Fruit fly (Drosophila melanogaster) whole organism, embryonic: Measurements from ENCODE around the gene Arp3.
A peak's percentile ranks its signal among the peaks of the same experiment; 100 is the strongest.

ENCODE experiments used
- BEAF-32 ChIP-seq: fragments of 200-800 bp; sonication (Bioruptor generic); optimal IDR thresholded peaks from 3 replicates; lab custom pipeline; 2017; ENCODE audit warnings: missing biosample characterization, missing genetic modification characterization, mild to moderate bottlenecking, moderate library complexity, missing genetic modification reagents
- CG13287 ChIP-seq: fragments of 200-800 bp; sonication (Bioruptor generic); IDR thresholded peaks from 2 replicates; pipeline ENCODE4 v1.3.6; 2022; ENCODE audit warnings: missing biosample characterization, missing genetic modification characterization; ENCODE audit not compliant: partially characterized antibody
- CG13775 ChIP-seq: fragments of 200-800 bp; sonication (Bioruptor generic); optimal IDR thresholded peaks from 3 replicates; lab custom pipeline; 2017; ENCODE audit warnings: missing biosample characterization, mild to moderate bottlenecking, missing genetic modification characterization
- CG15514 ChIP-seq: fragments of 200-800 bp; sonication (Bioruptor generic); optimal IDR thresholded peaks from 3 replicates; lab custom pipeline; 2017; ENCODE audit warnings: missing biosample characterization, missing genetic modification characterization, mild to moderate bottlenecking, moderate library complexity, missing genetic modification reagents
- CG17359 ChIP-seq: fragments of 200-800 bp; sonication (Bioruptor generic); optimal IDR thresholded peaks from 3 replicates; lab custom pipeline; 2018; ENCODE audit warnings: missing biosample characterization, mild to moderate bottlenecking, missing genetic modification characterization, moderate library complexity
- CG17829 ChIP-seq: fragments of 200-800 bp; optimal IDR thresholded peaks from 2 replicates; lab custom pipeline; 2019; ENCODE audit warnings: missing biosample characterization, mild to moderate bottlenecking, missing genetic modification characterization, moderate library complexity
- CG18011 ChIP-seq: fragments of 200-800 bp; sonication (Bioruptor generic); optimal IDR thresholded peaks from 2 replicates; lab custom pipeline; 2017; ENCODE audit warnings: missing biosample characterization, missing genetic modification characterization, mild to moderate bottlenecking, moderate library complexity, missing genotype
- CG18599 ChIP-seq: fragments of 200-800 bp; sonication (Bioruptor generic); optimal IDR thresholded peaks from 3 replicates; lab custom pipeline; 2017; ENCODE audit warnings: missing biosample characterization, missing genetic modification characterization, mild to moderate bottlenecking, moderate library complexity, missing genetic modification reagents
- CG18764 ChIP-seq: fragments of 200-800 bp; sonication (Bioruptor generic); optimal IDR thresholded peaks from 3 replicates; lab custom pipeline; 2016; ENCODE audit warnings: missing biosample characterization, missing genetic modification characterization
- CG32767 ChIP-seq: fragments of 200-800 bp; sonication (Bioruptor generic); IDR thresholded peaks from 2 replicates; pipeline ENCODE4 v1.3.6; 2022; ENCODE audit warnings: missing biosample characterization, missing genetic modification characterization
- CG42726 ChIP-seq: fragments of 200-800 bp; sonication (Bioruptor generic); IDR thresholded peaks from 2 replicates; pipeline ENCODE4 v1.3.6; 2022; ENCODE audit warnings: missing biosample characterization, missing genetic modification characterization; ENCODE audit not compliant: partially characterized antibody
- CG6765 ChIP-seq: fragments of 200-800 bp; sonication (Bioruptor generic); optimal IDR thresholded peaks from 3 replicates; lab custom pipeline; 2017; ENCODE audit warnings: missing biosample characterization, mild to moderate bottlenecking, missing genetic modification characterization
- CG6791 ChIP-seq: fragments of 200-800 bp; sonication (Bioruptor generic); IDR thresholded peaks from 3 replicates; pipeline ENCODE4 v1.3.6; 2022; ENCODE audit warnings: missing biosample characterization, missing genetic modification characterization; ENCODE audit not compliant: partially characterized antibody
- CG7372 ChIP-seq: fragments of 200-800 bp; sonication (Bioruptor generic); IDR thresholded peaks from 2 replicates; pipeline ENCODE4 v1.3.6; 2022; ENCODE audit warnings: missing biosample characterization, missing genetic modification characterization
- CG7963 ChIP-seq: fragments of 200-800 bp; sonication (Bioruptor generic); IDR thresholded peaks from 3 replicates; pipeline ENCODE4 v1.3.6; 2022; ENCODE audit warnings: missing biosample characterization, missing genetic modification characterization; ENCODE audit not compliant: partially characterized antibody
- CG8478 ChIP-seq: fragments of >200 bp; optimal IDR thresholded peaks from 2 replicates; lab custom pipeline; 2018
- Eip74EF ChIP-seq, 2 experiments: fragments of 200-800 bp in 1 of 2; fragments of >200 bp in 1 of 2; sonication (Bioruptor generic) in 1 of 2; optimal IDR thresholded peaks; 2 replicates each; lab custom pipeline; 2017 to 2019; ENCODE audit warnings: missing biosample characterization in 2 of 2, missing genetic modification characterization in 2 of 2, mild to moderate bottlenecking in 1 of 2, moderate library complexity in 1 of 2
- Ets97D ChIP-seq: fragments of 200-800 bp; sonication (Bioruptor generic); optimal IDR thresholded peaks from 3 replicates; lab custom pipeline; 2016; ENCODE audit warnings: missing biosample characterization, missing genetic modification characterization
- Fer3 ChIP-seq: fragments of 200-800 bp; sonication (Bioruptor generic); optimal IDR thresholded peaks from 2 replicates; lab custom pipeline; 2018; ENCODE audit warnings: missing biosample characterization, mild to moderate bottlenecking, missing genetic modification characterization, moderate library complexity
- Jarid2 ChIP-seq: fragments of 200-800 bp; sonication (Bioruptor generic); optimal IDR thresholded peaks from 3 replicates; lab custom pipeline; 2017; ENCODE audit warnings: mild to moderate bottlenecking, missing biosample characterization, missing genetic modification reagents, missing genetic modification characterization
- Lhr ChIP-seq: fragments of 200-800 bp; sonication (Bioruptor generic); optimal IDR thresholded peaks from 3 replicates; lab custom pipeline; 2017; ENCODE audit warnings: mild to moderate bottlenecking, missing biosample characterization, missing genetic modification reagents, missing genetic modification characterization
- Lpt ChIP-seq: fragments of >200 bp; optimal IDR thresholded peaks from 2 replicates; lab custom pipeline; 2018; ENCODE audit warnings: missing biosample characterization, missing genetic modification characterization
- Mes4 ChIP-seq: fragments of 200-800 bp; sonication (Bioruptor generic); optimal IDR thresholded peaks from 2 replicates; lab custom pipeline; 2016; ENCODE audit warnings: missing biosample characterization, missing genetic modification characterization
- Opbp ChIP-seq: fragments of 200-800 bp; sonication (Bioruptor generic); IDR thresholded peaks from 3 replicates; pipeline ENCODE4 v1.3.6; 2022; ENCODE audit warnings: missing biosample characterization, missing genetic modification characterization; ENCODE audit not compliant: partially characterized antibody
- PHDP ChIP-seq: fragments of 200-800 bp; sonication (Bioruptor generic); optimal IDR thresholded peaks from 3 replicates; lab custom pipeline; 2018; ENCODE audit warnings: missing biosample characterization, mild to moderate bottlenecking, missing genetic modification characterization, moderate library complexity
- Six4 ChIP-seq: fragments of 200-800 bp; sonication (Bioruptor generic); optimal IDR thresholded peaks from 2 replicates; lab custom pipeline; 2016; ENCODE audit warnings: missing biosample characterization, missing genetic modification characterization
- amos ChIP-seq: fragments of 200-800 bp; sonication (Bioruptor generic); IDR thresholded peaks from 2 replicates; pipeline ENCODE4 v1.3.6; 2022; ENCODE audit warnings: missing biosample characterization, missing genetic modification characterization; ENCODE audit not compliant: partially characterized antibody
- cato ChIP-seq: fragments of 200-800 bp; sonication (Bioruptor generic); optimal IDR thresholded peaks from 2 replicates; lab custom pipeline; 2016; ENCODE audit warnings: missing biosample characterization, missing genetic modification characterization, borderline replicate concordance
- chinmo ChIP-seq: fragments of 200-800 bp; sonication (Bioruptor generic); IDR thresholded peaks from 4 replicates; pipeline ENCODE4 v1.3.6; 2022; ENCODE audit warnings: missing biosample characterization, missing genetic modification characterization; ENCODE audit not compliant: partially characterized antibody
- ci ChIP-seq: fragments of 200-800 bp; sonication (Bioruptor generic); IDR thresholded peaks from 3 replicates; pipeline ENCODE4 v1.3.6; 2022; ENCODE audit warnings: missing biosample characterization, missing genetic modification characterization
- dmrt99B ChIP-seq: fragments of 200-800 bp; sonication (Bioruptor generic); optimal IDR thresholded peaks from 2 replicates; lab custom pipeline; 2018; ENCODE audit warnings: missing biosample characterization, mild to moderate bottlenecking, missing genetic modification characterization, moderate library complexity
- fd96Cb ChIP-seq: fragments of 200-800 bp; sonication (Bioruptor generic); optimal IDR thresholded peaks from 2 replicates; lab custom pipeline; 2018; ENCODE audit warnings: missing biosample characterization, mild to moderate bottlenecking, missing genetic modification characterization, moderate library complexity
- gfzf ChIP-seq: fragments of 200-800 bp; sonication (Bioruptor generic); optimal IDR thresholded peaks from 2 replicates; lab custom pipeline; 2016; ENCODE audit warnings: missing biosample characterization, mild to moderate bottlenecking, missing genetic modification characterization, moderate library complexity
- gro ChIP-seq: fragments of 200-800 bp; sonication (Bioruptor generic); optimal IDR thresholded peaks from 2 replicates; lab custom pipeline; 2016; ENCODE audit warnings: missing biosample characterization, missing genetic modification characterization
- ham ChIP-seq: fragments of 200-800 bp; sonication (Bioruptor generic); IDR thresholded peaks from 2 replicates; pipeline ENCODE4 v1.3.6; 2022; ENCODE audit warnings: missing biosample characterization, missing genetic modification characterization
- ken ChIP-seq: fragments of 200-800 bp; sonication (Bioruptor generic); IDR thresholded peaks from 3 replicates; pipeline ENCODE4 v1.3.6; 2022; ENCODE audit warnings: missing biosample characterization, missing genetic modification characterization
- kni ChIP-seq: fragments of 200-800 bp; sonication (Bioruptor generic); optimal IDR thresholded peaks from 3 replicates; lab custom pipeline; 2017; ENCODE audit warnings: mild to moderate bottlenecking, missing biosample characterization, missing genetic modification reagents, missing genetic modification characterization
- lov ChIP-seq, 2 experiments: fragments of 200-800 bp in 1 of 2; fragments of >200 bp in 1 of 2; sonication (Bioruptor generic) in 1 of 2; IDR thresholded peaks in 1 of 2; optimal IDR thresholded peaks in 1 of 2; 2 replicates in 1 of 2; 3 replicates in 1 of 2; pipeline versions ENCODE4 v1.3.6 to Lab custom; 2017 to 2022; ENCODE audit warnings: missing biosample characterization in 1 of 2, missing genetic modification characterization in 1 of 2
- mld ChIP-seq: fragments of 200-800 bp; sonication (Bioruptor generic); IDR thresholded peaks from 3 replicates; pipeline ENCODE4 v1.3.6; 2022; ENCODE audit warnings: missing biosample characterization, missing genetic modification characterization; ENCODE audit not compliant: partially characterized antibody
- nmo ChIP-seq: fragments of 200-800 bp; sonication (Bioruptor generic); optimal IDR thresholded peaks from 2 replicates; lab custom pipeline; 2018; ENCODE audit warnings: missing biosample characterization, mild to moderate bottlenecking, missing genetic modification characterization, moderate library complexity
- prd ChIP-seq, 3 experiments: fragments of >200 bp in 2 of 3; fragments of 200-800 bp in 1 of 3; sonication (Bioruptor generic) in 1 of 3; optimal IDR thresholded peaks in 2 of 3; IDR thresholded peaks in 1 of 3; 2 replicates in 2 of 3; 3 replicates in 1 of 3; pipeline versions ENCODE4 v1.3.6 to Lab custom; 2017 to 2022; ENCODE audit warnings: missing biosample characterization in 1 of 3, missing genetic modification characterization in 1 of 3
- pum ChIP-seq: fragments of 200-800 bp; sonication (Bioruptor generic); optimal IDR thresholded peaks from 2 replicates; lab custom pipeline; 2016; ENCODE audit warnings: missing biosample characterization, missing genetic modification characterization
- row ChIP-seq: fragments of 200-800 bp; sonication (Bioruptor generic); IDR thresholded peaks from 3 replicates; pipeline ENCODE4 v1.3.6; 2022; ENCODE audit warnings: missing biosample characterization, missing genetic modification characterization
- sc ChIP-seq, 3 experiments: fragments of >200 bp in 2 of 3; fragments of 200-800 bp in 1 of 3; sonication (Bioruptor generic) in 1 of 3; optimal IDR thresholded peaks; 2 replicates in 2 of 3; 3 replicates in 1 of 3; lab custom pipeline; 2017; ENCODE audit warnings: mild to moderate bottlenecking in 1 of 3, missing biosample characterization in 1 of 3, missing genetic modification characterization in 1 of 3, missing genetic modification reagents in 1 of 3
- tup ChIP-seq: fragments of 200-800 bp; sonication (Bioruptor generic); optimal IDR thresholded peaks from 2 replicates; lab custom pipeline; 2016; ENCODE audit warnings: missing biosample characterization, mild to moderate bottlenecking, missing genetic modification characterization, moderate library complexity

Arp3 gene

dm6 chr3L:8115864-8116528 lies at the start of gene Arp3, which contains the start of gene msk (continued):
- TF ChIP-seq CG18764 (GFP tag; lab: Kevin White, UChicago), result peak; percentile 83
- peak; percentile 68 for TF ChIP-seq CG13287 (GFP tag; lab: Robert Waterston, UW)
- peak; percentile 74 for TF ChIP-seq Fer3
- peak; percentile 47 for TF ChIP-seq gfzf (GFP tag; lab: Kevin White, UChicago)
- no peak; the same call in 1 of the 2 replicates for TF ChIP-seq CG32767 (GFP tag; lab: Robert Waterston, UW)
- no peak for TF ChIP-seq sc (optimal IDR thresholded peaks at IDR 0.05; lab: Kevin White, UChicago)
- peak; percentile 41 for TF ChIP-seq sc (GFP tag; optimal IDR thresholded peaks at IDR 0.05; lab: Kevin White, UChicago)
- TF ChIP-seq CG6765, result peak; percentile 24
- TF ChIP-seq chinmo (GFP tag; lab: Robert Waterston, UW), result no peak
- TF ChIP-seq ham (GFP tag; lab: Robert Waterston, UW), result no peak
- 0 out of 2 replicates have a peak, but pooled peaks have one; percentile 49 for TF ChIP-seq amos
- no peak for TF ChIP-seq dmrt99B (tag; lab: Kevin White, UChicago)
- TF ChIP-seq gro (GFP tag; lab: Kevin White, UChicago), result peak; percentile 94
- TF ChIP-seq CG7372 (GFP tag; lab: Robert Waterston, UW), result peak; percentile 52
- peak; percentile 43 for TF ChIP-seq CG18011 (GFP tag; lab: Kevin White, UChicago)
- peak; percentile 80 for TF ChIP-seq ken
- TF ChIP-seq CG17829 (tag; lab: Kevin White, UChicago), result peak; percentile 83
- no peak for TF ChIP-seq lov (optimal IDR thresholded peaks at IDR 0.05; lab: Kevin White, UChicago)
- TF ChIP-seq lov (GFP tag; IDR thresholded peaks at IDR 0.05; lab: Robert Waterston, UW), result no peak
- TF ChIP-seq Lhr (GFP tag; lab: Kevin White, UChicago), result peak; percentile 66
- peak; percentile 91 for TF ChIP-seq pum
- TF ChIP-seq fd96Cb (tag; lab: Kevin White, UChicago), result peak; percentile 65
- peak; percentile 70 for TF ChIP-seq PHDP (tag; lab: Kevin White, UChicago)
- TF ChIP-seq Lpt, result no peak
- peak; percentile 82 for TF ChIP-seq CG13775 (GFP tag; lab: Kevin White, UChicago)
- peak; percentile 76 for TF ChIP-seq Mes4 (GFP tag; lab: Kevin White, UChicago)
- TF ChIP-seq kni (GFP tag; lab: Kevin White, UChicago), result peak; percentile 75
- TF ChIP-seq Six4, result peak; percentile 82
- peak; percentile 87 for TF ChIP-seq row (GFP tag; lab: Robert Waterston, UW)
- no peak for TF ChIP-seq CG7963 (GFP tag; lab: Robert Waterston, UW)
- peak; percentile 55; the same call in 1 of the 3 replicates for TF ChIP-seq CG6791 (GFP tag; lab: Robert Waterston, UW)
- TF ChIP-seq nmo (GFP tag; lab: Kevin White, UChicago), result peak; percentile 90
- no peak for TF ChIP-seq mld
- peak; percentile 60 for TF ChIP-seq CG8478
- TF ChIP-seq CG15514 (GFP tag; lab: Kevin White, UChicago), result peak; percentile 89
- peak; percentile 70; the same call in 2 of the 3 replicates for TF ChIP-seq ci (GFP tag; lab: Robert Waterston, UW)
- no peak for TF ChIP-seq CG42726
- no peak for TF ChIP-seq Opbp (GFP tag; lab: Robert Waterston, UW)
- TF ChIP-seq cato (GFP tag; lab: Kevin White, UChicago), result peak; percentile 40
- peak in 1 of 2 experiments; percentile 15 for TF ChIP-seq Eip74EF (GFP tag; optimal IDR thresholded peaks at IDR 0.05; lab: Kevin White, UChicago)
- peak; percentile 96 for TF ChIP-seq Ets97D (GFP tag; lab: Kevin White, UChicago)
- peak; percentile 64 for TF ChIP-seq BEAF-32 (GFP tag; lab: Kevin White, UChicago)
- no peak for TF ChIP-seq Jarid2 (GFP tag; lab: Kevin White, UChicago)
- TF ChIP-seq CG17359 (tag; lab: Kevin White, UChicago), result peak; percentile 71
- no peak for TF ChIP-seq prd (optimal IDR thresholded peaks at IDR 0.05; lab: Kevin White, UChicago)
- peak; percentile 81 for TF ChIP-seq prd (GFP tag; IDR thresholded peaks at IDR 0.05; lab: Robert Waterston, UW)
- TF ChIP-seq tup, result peak; percentile 78
- no peak for TF ChIP-seq CG18599 (GFP tag; lab: Kevin White, UChicago)
